Fruit fly (Drosophila melanogaster) whole organism, embryonic: ENCODE results near the gene Tsp74F.
A peak's percentile ranks its signal among the peaks of the same experiment; 100 is the strongest.

Source experiments
- Abd-B ChIP-seq: fragments of 200-800 bp; sonication (Bioruptor generic); optimal IDR thresholded peaks from 2 replicates; lab custom pipeline; 2018; ENCODE audit warnings: missing biosample characterization, mild to moderate bottlenecking, missing genetic modification characterization, moderate library complexity
- Aef1 ChIP-seq: fragments of 200-800 bp; sonication (Bioruptor generic); IDR thresholded peaks from 3 replicates; pipeline ENCODE4 v1.3.6; 2022; ENCODE audit warnings: missing biosample characterization, missing genetic modification characterization
- CG10431 ChIP-seq: fragments of 200-800 bp; sonication (Bioruptor generic); optimal IDR thresholded peaks from 3 replicates; lab custom pipeline; 2018; ENCODE audit warnings: missing biosample characterization, mild to moderate bottlenecking, missing genetic modification characterization
- CG10462 ChIP-seq: fragments of 200-800 bp; sonication (Bioruptor generic); optimal IDR thresholded peaks from 2 replicates; lab custom pipeline; 2016; ENCODE audit warnings: missing biosample characterization, missing genetic modification characterization
- CG10543 ChIP-seq: fragments of 200-800 bp; sonication (Bioruptor generic); optimal IDR thresholded peaks from 3 replicates; lab custom pipeline; 2017; ENCODE audit warnings: missing biosample characterization, mild to moderate bottlenecking, missing genetic modification characterization, moderate library complexity
- CG10959 ChIP-seq: fragments of 200-800 bp; sonication (Bioruptor generic); IDR thresholded peaks from 2 replicates; pipeline ENCODE4 v1.3.6; 2022; ENCODE audit warnings: missing biosample characterization, missing genetic modification characterization
- CG11398 ChIP-seq: fragments of 200-800 bp; sonication (Bioruptor generic); optimal IDR thresholded peaks from 2 replicates; lab custom pipeline; 2016; ENCODE audit warnings: missing biosample characterization, missing genetic modification characterization
- CG11560 ChIP-seq: fragments of 200-800 bp; sonication (Bioruptor generic); IDR thresholded peaks from 3 replicates; pipeline ENCODE4 v1.3.6; 2022; ENCODE audit warnings: missing biosample characterization, missing genetic modification characterization
- CG11723 ChIP-seq: fragments of 200-800 bp; sonication (Bioruptor generic); optimal IDR thresholded peaks from 2 replicates; lab custom pipeline; 2017; ENCODE audit warnings: missing biosample characterization, mild to moderate bottlenecking, missing genetic modification characterization
- CG13287 ChIP-seq: fragments of 200-800 bp; sonication (Bioruptor generic); IDR thresholded peaks from 2 replicates; pipeline ENCODE4 v1.3.6; 2022; ENCODE audit warnings: missing biosample characterization, missing genetic modification characterization; ENCODE audit not compliant: partially characterized antibody
- CG15269 ChIP-seq: fragments of 200-800 bp; sonication (Bioruptor generic); optimal IDR thresholded peaks from 2 replicates; lab custom pipeline; 2018; ENCODE audit warnings: missing biosample characterization, mild to moderate bottlenecking, missing genetic modification characterization, moderate library complexity
- CG17802 ChIP-seq: fragments of 200-800 bp; sonication (Bioruptor generic); optimal IDR thresholded peaks from 2 replicates; lab custom pipeline; 2018; ENCODE audit warnings: missing biosample characterization, mild to moderate bottlenecking, missing genetic modification characterization, moderate library complexity
- CG18476 ChIP-seq: fragments of 200-800 bp; sonication (Bioruptor generic); optimal IDR thresholded peaks from 2 replicates; lab custom pipeline; 2016; ENCODE audit warnings: missing biosample characterization, mild to moderate bottlenecking, missing genetic modification characterization
- CG18764 ChIP-seq: fragments of 200-800 bp; sonication (Bioruptor generic); optimal IDR thresholded peaks from 3 replicates; lab custom pipeline; 2016; ENCODE audit warnings: missing biosample characterization, missing genetic modification characterization
- CG30403 ChIP-seq: fragments of 200-800 bp; sonication (Bioruptor generic); optimal IDR thresholded peaks from 3 replicates; lab custom pipeline; 2016; ENCODE audit warnings: missing biosample characterization, missing genetic modification characterization
- CG3407 ChIP-seq: fragments of 200-800 bp; sonication (Bioruptor generic); optimal IDR thresholded peaks from 2 replicates; lab custom pipeline; 2018; ENCODE audit warnings: missing biosample characterization, mild to moderate bottlenecking, missing genetic modification characterization
- CG43689 ChIP-seq: fragments of 200-800 bp; sonication (Bioruptor generic); IDR thresholded peaks from 2 replicates; pipeline ENCODE4 v1.3.6; 2022; ENCODE audit warnings: missing biosample characterization, missing genetic modification characterization
- CG4854 ChIP-seq: fragments of 200-800 bp; sonication (Bioruptor generic); optimal IDR thresholded peaks from 2 replicates; lab custom pipeline; 2016; ENCODE audit warnings: missing biosample characterization, missing genetic modification characterization, inconsistent platforms
- CG6791 ChIP-seq: fragments of 200-800 bp; sonication (Bioruptor generic); IDR thresholded peaks from 3 replicates; pipeline ENCODE4 v1.3.6; 2022; ENCODE audit warnings: missing biosample characterization, missing genetic modification characterization; ENCODE audit not compliant: partially characterized antibody
- CG7786 ChIP-seq: fragments of 200-800 bp; sonication (Bioruptor generic); optimal IDR thresholded peaks from 2 replicates; lab custom pipeline; 2016; ENCODE audit warnings: missing biosample characterization, missing genetic modification characterization
- CTCF ChIP-seq: fragments of 200-800 bp; sonication (Bioruptor generic); optimal IDR thresholded peaks from 2 replicates; lab custom pipeline; 2017; ENCODE audit warnings: missing biosample characterization, mild to moderate bottlenecking, missing genetic modification characterization, moderate library complexity
- Dip3 ChIP-seq: fragments of 200-800 bp; sonication (Bioruptor generic); optimal IDR thresholded peaks from 3 replicates; lab custom pipeline; 2016; ENCODE audit warnings: missing biosample characterization, missing genetic modification characterization
- H15 ChIP-seq: fragments of 200-800 bp; sonication (Bioruptor generic); IDR thresholded peaks from 3 replicates; pipeline ENCODE4 v1.3.6; 2022; ENCODE audit warnings: missing biosample characterization, missing genetic modification characterization
- HLHmδ ChIP-seq: fragments of 200-800 bp; sonication (Bioruptor generic); optimal IDR thresholded peaks from 2 replicates; lab custom pipeline; 2018; ENCODE audit warnings: missing biosample characterization, mild to moderate bottlenecking, missing genetic modification characterization, moderate library complexity
- Hr78 ChIP-seq, 2 experiments: fragments of 200-800 bp in 1 of 2; fragments of >200 bp in 1 of 2; sonication (Bioruptor generic) in 1 of 2; optimal IDR thresholded peaks; 2 replicates each; lab custom pipeline; 2017 to 2019; ENCODE audit warnings: missing biosample characterization in 2 of 2, missing genetic modification characterization in 2 of 2, mild to moderate bottlenecking in 1 of 2, moderate library complexity in 1 of 2
- Nf-YC ChIP-seq: fragments of 200-800 bp; optimal IDR thresholded peaks from 3 replicates; lab custom pipeline; 2019; ENCODE audit warnings: missing biosample characterization, mild to moderate bottlenecking, missing genetic modification characterization, moderate library complexity
- Rx ChIP-seq: fragments of 200-800 bp; sonication (Bioruptor generic); IDR thresholded peaks from 2 replicates; pipeline ENCODE4 v1.3.6; 2022; ENCODE audit warnings: missing biosample characterization, missing genetic modification characterization
- Scr ChIP-seq: fragments of 200-800 bp; sonication (Bioruptor generic); IDR thresholded peaks from 2 replicates; pipeline ENCODE4 v1.3.6; 2022; ENCODE audit warnings: missing biosample characterization, missing genetic modification characterization; ENCODE audit not compliant: partially characterized antibody
- Six4 ChIP-seq: fragments of 200-800 bp; sonication (Bioruptor generic); optimal IDR thresholded peaks from 2 replicates; lab custom pipeline; 2016; ENCODE audit warnings: missing biosample characterization, missing genetic modification characterization
- cato ChIP-seq: fragments of 200-800 bp; sonication (Bioruptor generic); optimal IDR thresholded peaks from 2 replicates; lab custom pipeline; 2016; ENCODE audit warnings: missing biosample characterization, missing genetic modification characterization, borderline replicate concordance
- chif ChIP-seq, 2 experiments: fragments of 200-800 bp; sonication (Bioruptor generic); optimal IDR thresholded peaks; 3 replicates each; lab custom pipeline; 2016; ENCODE audit warnings: missing biosample characterization in 2 of 2, missing genetic modification characterization in 2 of 2
- dan ChIP-seq: fragments of 200-800 bp; sonication (Bioruptor generic); IDR thresholded peaks from 2 replicates; pipeline ENCODE4 v1.3.6; 2022; ENCODE audit warnings: missing biosample characterization, missing genetic modification characterization
- dmrt11E ChIP-seq: fragments of 200-800 bp; sonication (Bioruptor generic); optimal IDR thresholded peaks from 3 replicates; lab custom pipeline; 2018; ENCODE audit warnings: missing biosample characterization, mild to moderate bottlenecking, missing genetic modification characterization, moderate library complexity
- exex ChIP-seq: fragments of 200-800 bp; sonication (Bioruptor generic); optimal IDR thresholded peaks from 4 replicates; lab custom pipeline; 2018; ENCODE audit warnings: missing biosample characterization, mild to moderate bottlenecking, missing genetic modification characterization, moderate library complexity
- eyg ChIP-seq: fragments of 200-800 bp; sonication (Bioruptor generic); optimal IDR thresholded peaks from 3 replicates; lab custom pipeline; 2016; ENCODE audit warnings: missing biosample characterization, missing genetic modification characterization
- fd102C ChIP-seq: fragments of 200-800 bp; sonication (Bioruptor generic); optimal IDR thresholded peaks from 2 replicates; lab custom pipeline; 2018; ENCODE audit warnings: missing biosample characterization, mild to moderate bottlenecking, missing genetic modification characterization, moderate library complexity
- ham ChIP-seq: fragments of 200-800 bp; sonication (Bioruptor generic); IDR thresholded peaks from 2 replicates; pipeline ENCODE4 v1.3.6; 2022; ENCODE audit warnings: missing biosample characterization, missing genetic modification characterization
- hth ChIP-seq: fragments of >200 bp; optimal IDR thresholded peaks from 2 replicates; lab custom pipeline; 2017; ENCODE audit warnings: inconsistent platforms
- jigr1 ChIP-seq: fragments of 200-800 bp; sonication (Bioruptor generic); IDR thresholded peaks from 3 replicates; pipeline ENCODE4 v1.3.6; 2022; ENCODE audit warnings: missing biosample characterization, missing genetic modification characterization
- lab ChIP-seq: fragments of 200-800 bp; sonication (Bioruptor generic); optimal IDR thresholded peaks from 3 replicates; lab custom pipeline; 2017; ENCODE audit warnings: missing biosample characterization, missing genetic modification characterization, mild to moderate bottlenecking, moderate library complexity, missing genetic modification reagents
- row ChIP-seq: fragments of 200-800 bp; sonication (Bioruptor generic); IDR thresholded peaks from 3 replicates; pipeline ENCODE4 v1.3.6; 2022; ENCODE audit warnings: missing biosample characterization, missing genetic modification characterization
- scrt ChIP-seq: fragments of 200-800 bp; sonication (Bioruptor generic); optimal IDR thresholded peaks from 2 replicates; lab custom pipeline; 2018; ENCODE audit warnings: missing biosample characterization, mild to moderate bottlenecking, missing genetic modification characterization, moderate library complexity
- sd ChIP-seq: fragments of 200-800 bp; sonication (Bioruptor generic); optimal IDR thresholded peaks from 3 replicates; lab custom pipeline; 2018; ENCODE audit warnings: missing biosample characterization, mild to moderate bottlenecking, missing genetic modification characterization, moderate library complexity
- sima ChIP-seq: fragments of 200-800 bp; sonication (Bioruptor generic); optimal IDR thresholded peaks from 2 replicates; lab custom pipeline; 2016; ENCODE audit warnings: missing biosample characterization, missing genetic modification characterization
- slou ChIP-seq: fragments of 200-800 bp; sonication (Bioruptor generic); optimal IDR thresholded peaks from 3 replicates; lab custom pipeline; 2016; ENCODE audit warnings: missing biosample characterization, missing genetic modification characterization
- tna ChIP-seq: fragments of 200-800 bp; sonication (Bioruptor generic); IDR thresholded peaks from 2 replicates; pipeline ENCODE4 v1.3.6; 2022; ENCODE audit warnings: missing biosample characterization, missing genetic modification characterization; ENCODE audit not compliant: partially characterized antibody
- ttk ChIP-seq: fragments of 200-800 bp; sonication (Bioruptor generic); IDR thresholded peaks from 2 replicates; pipeline ENCODE4 v2.1.2; 2022; ENCODE audit warnings: missing biosample characterization, missing genetic modification characterization
- wor ChIP-seq: fragments of 200-800 bp; sonication (Bioruptor generic); IDR thresholded peaks from 2 replicates; pipeline ENCODE4 v1.3.6; 2022; ENCODE audit warnings: missing biosample characterization, missing genetic modification characterization
- zen ChIP-seq: fragments of 200-800 bp; sonication (Bioruptor generic); optimal IDR thresholded peaks from 3 replicates; lab custom pipeline; 2018; ENCODE audit warnings: missing biosample characterization, mild to moderate bottlenecking, missing genetic modification characterization, moderate library complexity

Gene Tsp74F

dm6 chr3L:17856655-17857479 is 38.8 kb downstream of the Tsp74F start, which contains the start of gene CG5535 (continued):
- peak; percentile 10; the same call in 1 of the 2 replicates for TF ChIP-seq CG13287 (GFP tag; lab: Robert Waterston, UW)
- TF ChIP-seq CG17802 (tag; lab: Kevin White, UChicago) = peak; percentile 8
- TF ChIP-seq CG4854 (GFP tag; lab: Kevin White, UChicago) = no peak
- no peak for TF ChIP-seq Scr
- TF ChIP-seq dan (GFP tag; lab: Robert Waterston, UW) = no peak
- TF ChIP-seq CG11560 = no peak
- peak; percentile 75 for TF ChIP-seq Abd-B (GFP tag; lab: Kevin White, UChicago)
- TF ChIP-seq ttk (GFP tag; lab: Robert Waterston, UW) = peak; percentile 54
- peak; percentile 84 for TF ChIP-seq CG15269 (tag; lab: Kevin White, UChicago)
- TF ChIP-seq lab = peak; percentile 80
- TF ChIP-seq dmrt11E = peak; percentile 77
- peak; percentile 42 for TF ChIP-seq CG7786 (GFP tag; lab: Kevin White, UChicago)
- peak; percentile 52; the same call in 1 of the 3 replicates for TF ChIP-seq CG6791
- TF ChIP-seq Six4 (GFP tag; lab: Kevin White, UChicago) = peak; percentile 76
- TF ChIP-seq HLHmδ (GFP tag; lab: Kevin White, UChicago) = peak; percentile 54
- peak; percentile 29 for TF ChIP-seq CG18764
- peak; percentile 17 for TF ChIP-seq Dip3 (GFP tag; lab: Kevin White, UChicago)
- peak; percentile 66 for TF ChIP-seq slou (GFP tag; lab: Kevin White, UChicago)
- TF ChIP-seq CG3407 (GFP tag; lab: Kevin White, UChicago) = peak; percentile 40
- no peak for TF ChIP-seq sima (GFP tag; lab: Kevin White, UChicago)
- peak; percentile 35; the same call in 1 of the 3 replicates for TF ChIP-seq H15 (GFP tag; lab: Robert Waterston, UW)
- TF ChIP-seq cato = peak; percentile 69
- no peak for TF ChIP-seq CG11398
- TF ChIP-seq Hr78 (GFP tag; optimal IDR thresholded peaks at IDR 0.05; lab: Kevin White, UChicago) = peak in 1 of 2 experiments; percentile 77
- TF ChIP-seq tna = no peak
- 0 out of 2 replicates have a peak, but pooled peaks have one; percentile 51 for TF ChIP-seq wor (GFP tag; lab: Robert Waterston, UW)
- TF ChIP-seq sd = peak; percentile 28
- TF ChIP-seq eyg (GFP tag; lab: Kevin White, UChicago) = no peak
- TF ChIP-seq Aef1 (GFP tag; lab: Robert Waterston, UW) = peak; percentile 44
- TF ChIP-seq CG10462 = peak; percentile 64
- TF ChIP-seq chif (GFP tag; optimal IDR thresholded peaks at IDR 0.05; lab: Kevin White, UChicago) = peak in 1 of 2 experiments; percentile 41
- peak; percentile 60 for TF ChIP-seq CG10543 (GFP tag; lab: Kevin White, UChicago)
- TF ChIP-seq fd102C = peak; percentile 24
- TF ChIP-seq ham (GFP tag; lab: Robert Waterston, UW) = no peak
- TF ChIP-seq jigr1 (GFP tag; lab: Robert Waterston, UW) = no peak
- TF ChIP-seq CTCF (GFP tag; lab: Kevin White, UChicago) = peak; percentile 7
- 0 out of 2 replicates have a peak, but pooled peaks have one; percentile 19 for TF ChIP-seq CG43689 (GFP tag; lab: Robert Waterston, UW)
- peak; percentile 78 for TF ChIP-seq CG11723 (GFP tag; lab: Kevin White, UChicago)
- peak; percentile 59 for TF ChIP-seq zen
- TF ChIP-seq CG10959 (GFP tag; lab: Robert Waterston, UW) = peak; percentile 49; the same call in 1 of the 2 replicates
- TF ChIP-seq Nf-YC (tag; lab: Kevin White, UChicago) = peak; percentile 84
- TF ChIP-seq CG10431 (GFP tag; lab: Kevin White, UChicago) = peak; percentile 59
- peak; percentile 43 for TF ChIP-seq scrt (GFP tag; lab: Kevin White, UChicago)
- peak; percentile 65 for TF ChIP-seq Rx (GFP tag; lab: Robert Waterston, UW)
- TF ChIP-seq exex (tag; lab: Kevin White, UChicago) = peak; percentile 24
- TF ChIP-seq hth (lab: Kevin White, UChicago) = no peak
- TF ChIP-seq CG18476 (GFP tag; lab: Kevin White, UChicago) = peak; percentile 42
- peak; percentile 88 for TF ChIP-seq row (GFP tag; lab: Robert Waterston, UW)
- peak; percentile 92 for TF ChIP-seq CG30403
